Worm (Caenorhabditis elegans) whole organism, mixed stage, embryonic: ENCODE measurements around the gene C37C3.12.

Source experiments
- M03D4.4 ChIP-seq: sonication (generic microtip); optimal IDR thresholded peaks from 2 replicates; lab custom pipeline; 2017; ENCODE audit warnings: mild to moderate bottlenecking, missing genetic modification characterization, missing compliant biosample characterization
- bed-3 ChIP-seq: fragments of 200-800 bp; sonication (Bioruptor generic); optimal IDR thresholded peaks from 3 replicates; lab custom pipeline; 2018; ENCODE audit warnings: mild to moderate bottlenecking, missing genetic modification characterization, moderate library complexity, missing compliant biosample characterization
- blmp-1 ChIP-seq: fragments of 150-350 bp; optimal IDR thresholded peaks from 2 replicates; lab custom pipeline; 2014; ENCODE audit warnings: missing biosample characterization, missing genetic modification characterization
- ceh-39 ChIP-seq: fragments of 150-350 bp; optimal IDR thresholded peaks from 2 replicates; lab custom pipeline; 2014; ENCODE audit warnings: missing biosample characterization, missing genetic modification characterization
- ceh-43 ChIP-seq: fragments of 200-800 bp; sonication (Bioruptor generic); optimal IDR thresholded peaks from 2 replicates; lab custom pipeline; 2018; ENCODE audit warnings: mild to moderate bottlenecking, missing genetic modification characterization, moderate library complexity, missing compliant biosample characterization
- ces-1 ChIP-seq: fragments of 150-350 bp; optimal IDR thresholded peaks from 2 replicates; lab custom pipeline; 2014; ENCODE audit warnings: missing biosample characterization, missing genetic modification reagents, missing genetic modification characterization
- cnd-1 ChIP-seq: fragments of 200-800 bp; sonication (Bioruptor generic); optimal IDR thresholded peaks from 2 replicates; lab custom pipeline; 2018; ENCODE audit warnings: mild to moderate bottlenecking, missing genetic modification characterization, missing compliant biosample characterization
- drap-1 ChIP-seq: fragments of 200-800 bp; sonication (Bioruptor generic); optimal IDR thresholded peaks from 3 replicates; lab custom pipeline; 2018; ENCODE audit warnings: mild to moderate bottlenecking, missing genetic modification characterization, missing compliant biosample characterization
- elt-3 ChIP-seq: fragments of 150-350 bp; optimal IDR thresholded peaks from 2 replicates; lab custom pipeline; 2014; ENCODE audit warnings: missing biosample characterization, missing genetic modification characterization
- flh-1 ChIP-seq: fragments of 200-800 bp; sonication (Bioruptor generic); optimal IDR thresholded peaks from 2 replicates; lab custom pipeline; 2018; ENCODE audit warnings: mild to moderate bottlenecking, missing genetic modification characterization, moderate library complexity, missing compliant biosample characterization
- ham-2 ChIP-seq: fragments of 200-800 bp; sonication (Bioruptor generic); optimal IDR thresholded peaks from 2 replicates; lab custom pipeline; 2018; ENCODE audit warnings: mild to moderate bottlenecking, missing genetic modification characterization, missing compliant biosample characterization
- hlh-1 ChIP-seq: fragments of 150-350 bp; optimal IDR thresholded peaks from 2 replicates; lab custom pipeline; 2014; ENCODE audit warnings: missing biosample characterization, missing genetic modification reagents, missing genetic modification characterization
- lin-32 ChIP-seq: fragments of 200-800 bp; sonication (Bioruptor generic); optimal IDR thresholded peaks from 2 replicates; lab custom pipeline; 2018; ENCODE audit warnings: mild to moderate bottlenecking, missing genetic modification characterization, missing compliant biosample characterization
- lsy-2 ChIP-seq: fragments of 150-350 bp; optimal IDR thresholded peaks from 2 replicates; lab custom pipeline; 2014; ENCODE audit warnings: missing biosample characterization, missing genetic modification characterization
- mab-5 ChIP-seq: fragments of 150-350 bp; optimal IDR thresholded peaks from 2 replicates; lab custom pipeline; 2014; ENCODE audit warnings: missing biosample characterization, missing genetic modification characterization
- mls-2 ChIP-seq: sonication (generic microtip); optimal IDR thresholded peaks from 2 replicates; lab custom pipeline; 2016; ENCODE audit warnings: mild to moderate bottlenecking, missing genetic modification characterization, moderate library complexity, missing compliant biosample characterization
- nhr-2 ChIP-seq: fragments of 150-350 bp; optimal IDR thresholded peaks from 2 replicates; lab custom pipeline; 2014; ENCODE audit warnings: missing biosample characterization, missing genetic modification characterization
- nhr-237 ChIP-seq: fragments of 150-350 bp; optimal IDR thresholded peaks from 2 replicates; lab custom pipeline; 2014; ENCODE audit warnings: missing biosample characterization, missing genetic modification characterization
- nhr-28 ChIP-seq: fragments of 150-350 bp; optimal IDR thresholded peaks from 2 replicates; lab custom pipeline; 2014; ENCODE audit warnings: missing biosample characterization, missing genetic modification characterization
- nhr-76 ChIP-seq: sonication (generic microtip); optimal IDR thresholded peaks from 2 replicates; lab custom pipeline; 2017; ENCODE audit warnings: missing biosample characterization, missing genetic modification characterization
- pha-4 ChIP-seq: fragments of 150-350 bp; optimal IDR thresholded peaks from 2 replicates; lab custom pipeline; 2018; ENCODE audit warnings: missing biosample characterization, missing genetic modification reagents, missing genetic modification characterization
- sem-2 ChIP-seq: fragments of 200-800 bp; sonication (Bioruptor generic); optimal IDR thresholded peaks from 2 replicates; lab custom pipeline; 2018; ENCODE audit warnings: mild to moderate bottlenecking, missing genetic modification characterization, missing compliant biosample characterization
- snpc-4 ChIP-seq: fragments of 150-350 bp; optimal IDR thresholded peaks from 2 replicates; lab custom pipeline; 2014; ENCODE audit warnings: missing biosample characterization, missing genetic modification characterization
- tbx-8 ChIP-seq: fragments of 200-800 bp; sonication (Bioruptor generic); optimal IDR thresholded peaks from 2 replicates; lab custom pipeline; 2018; ENCODE audit warnings: mild to moderate bottlenecking, missing genetic modification characterization, moderate library complexity, missing compliant biosample characterization
- unc-120 ChIP-seq: sonication (generic microtip); optimal IDR thresholded peaks from 2 replicates; lab custom pipeline; 2017; ENCODE audit warnings: missing genetic modification characterization, missing compliant biosample characterization; ENCODE audit not compliant: poor library complexity, severe bottlenecking
- unc-39 ChIP-seq: fragments of 150-350 bp; optimal IDR thresholded peaks from 2 replicates; lab custom pipeline; 2014; ENCODE audit warnings: missing biosample characterization, missing genetic modification characterization
- unc-62 ChIP-seq: fragments of 150-350 bp; optimal IDR thresholded peaks from 2 replicates; lab custom pipeline; 2014; ENCODE audit warnings: missing biosample characterization, missing genetic modification reagents, missing genetic modification characterization
- zip-8 ChIP-seq: fragments of 150-350 bp; optimal IDR thresholded peaks from 2 replicates; lab custom pipeline; 2014; ENCODE audit warnings: missing biosample characterization, missing genetic modification characterization
- ztf-11 ChIP-seq: fragments of 150-350 bp; optimal IDR thresholded peaks from 2 replicates; lab custom pipeline; 2014; ENCODE audit warnings: missing biosample characterization, missing genetic modification characterization

The C37C3.12 gene

DNA sequence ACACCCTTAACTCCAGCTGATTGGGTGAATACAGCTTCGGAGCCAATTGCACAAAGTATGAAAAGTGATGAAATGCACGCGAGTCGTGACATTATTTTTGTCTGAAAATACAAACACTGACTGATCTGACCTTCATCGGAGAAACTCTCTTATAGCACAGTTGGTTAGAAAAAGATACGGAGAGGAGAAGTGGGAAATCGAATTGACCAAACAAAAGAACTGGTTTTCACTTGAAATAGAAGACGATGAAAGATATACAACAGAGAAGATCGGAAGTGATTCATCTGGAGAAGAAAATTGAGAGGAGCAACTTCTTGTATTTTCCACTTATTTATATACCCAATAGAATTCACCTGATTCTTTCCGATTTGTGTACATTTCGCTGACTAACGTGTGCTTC is 1.6 kb downstream of the C37C3.12 start, which contains the start of gene ttr-33:
Gene ttr-33, minus strand, starts transcription at position 101 of the 400 bp plus-strand sequence.
- TF ChIP-seq blmp-1 (tag; lab: Kevin White, UChicago) = no peak
- TF ChIP-seq ham-2 = no peak
- TF ChIP-seq unc-39 (tag; lab: Kevin White, UChicago) = no peak
- TF ChIP-seq flh-1 (GFP tag; lab: Kevin White, UChicago) = no peak
- TF ChIP-seq lsy-2 (tag; lab: Kevin White, UChicago) = no peak
- no peak for TF ChIP-seq bed-3 (GFP tag; lab: Kevin White, UChicago)
- no peak for TF ChIP-seq ztf-11 (tag; lab: Kevin White, UChicago)
- TF ChIP-seq lin-32 = no peak
- TF ChIP-seq snpc-4 (tag; lab: Kevin White, UChicago) = no peak
- TF ChIP-seq unc-62 (GFP tag; lab: Kevin White, UChicago) = no peak

DNA sequence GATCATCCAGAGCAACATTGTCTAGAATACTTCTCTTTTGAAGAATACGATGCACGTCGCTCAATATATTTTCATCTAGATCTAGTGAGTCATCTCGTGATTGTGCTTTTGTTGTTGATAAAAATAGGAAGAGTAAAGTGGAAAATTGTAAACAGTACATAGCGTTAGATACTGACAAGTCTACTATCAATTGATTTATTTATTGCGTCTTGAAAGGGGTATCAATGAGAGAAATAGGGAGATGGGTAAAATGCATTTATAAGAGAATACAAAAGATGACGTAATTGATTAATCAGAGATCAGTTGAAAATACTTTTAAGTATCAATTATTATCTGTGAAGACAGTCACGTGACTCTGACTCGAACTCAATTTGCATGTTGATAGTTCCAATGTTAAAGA is 2.5 kb downstream of the C37C3.12 start, which contains the start of gene txt-5:
Gene txt-5, minus strand, starts transcription at position 224 of the 400 bp plus-strand sequence.
- no peak for TF ChIP-seq cnd-1 (tag; lab: Kevin White, UChicago)
- no peak for TF ChIP-seq mls-2
- TF ChIP-seq zip-8 = peak; percentile 64
- TF ChIP-seq unc-120 (tag; lab: Kevin White, UChicago) = no peak
- TF ChIP-seq nhr-237 (tag; lab: Kevin White, UChicago) = no peak
- no peak for TF ChIP-seq mab-5 (tag; lab: Kevin White, UChicago)

DNA sequence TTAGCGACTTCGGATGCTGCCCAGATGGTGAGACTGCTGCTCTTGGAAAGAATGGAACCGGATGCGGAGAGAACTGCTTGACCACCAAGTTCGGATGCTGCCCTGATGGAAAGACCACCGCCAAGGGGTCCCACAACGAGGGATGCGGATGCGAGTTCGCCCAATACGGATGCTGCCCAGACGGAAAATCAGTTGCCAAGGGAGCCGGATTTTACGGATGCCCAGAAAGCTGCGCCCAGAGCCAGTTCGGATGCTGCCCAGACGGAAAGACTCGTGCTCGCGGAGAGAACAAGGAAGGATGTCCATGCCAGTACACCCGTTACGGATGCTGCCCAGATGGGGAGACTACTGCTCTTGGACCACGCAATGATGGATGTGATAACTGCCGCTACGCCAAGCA is 8.4 kb downstream of the C37C3.12 start:
- TF ChIP-seq elt-3 (tag; lab: Kevin White, UChicago) (no peak), nhr-28 (tag; lab: Kevin White, UChicago) (no peak), zip-8 (no peak), cnd-1 (tag; lab: Kevin White, UChicago) (no peak), flh-1 (GFP tag; lab: Kevin White, UChicago) (no peak), nhr-76 (tag; lab: Kevin White, UChicago) (no peak), nhr-2 (tag; lab: Kevin White, UChicago) (no peak), tbx-8 (no peak), unc-39 (tag; lab: Kevin White, UChicago) (no peak)

DNA sequence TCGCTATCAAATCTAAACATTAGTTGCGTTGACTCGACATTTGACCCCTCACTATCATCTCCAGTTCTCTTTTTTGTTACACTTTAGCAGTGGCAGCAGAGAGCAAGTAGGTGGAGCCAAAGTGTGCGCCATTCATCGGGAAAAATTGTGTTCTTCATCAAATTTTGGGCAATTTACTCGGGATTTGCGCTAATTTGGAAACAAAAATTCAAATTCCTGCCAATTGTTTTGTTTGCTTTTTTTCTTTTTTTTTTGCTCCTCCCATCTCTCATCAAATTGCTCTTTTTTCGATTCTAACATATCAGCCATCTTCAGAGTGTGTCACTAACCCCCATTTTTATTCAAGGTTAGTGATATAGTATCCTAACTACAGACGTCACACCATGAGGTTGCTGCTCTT is 12.5 kb downstream of the C37C3.12 start, which contains the start of gene mig-6:
Gene mig-6, plus strand, starts transcription at position 301 of the 400 bp plus-strand sequence.
- TF ChIP-seq pha-4 (tag; lab: Kevin White, UChicago) (no peak), sem-2 (GFP tag; lab: Kevin White, UChicago) (no peak), bed-3 (GFP tag; lab: Kevin White, UChicago) (no peak), drap-1 (GFP tag; lab: Kevin White, UChicago) (no peak), ztf-11 (tag; lab: Kevin White, UChicago) (no peak), mab-5 (tag; lab: Kevin White, UChicago) (no peak), unc-120 (tag; lab: Kevin White, UChicago) (no peak), ham-2 (no peak), M03D4.4 (tag; lab: Kevin White, UChicago) (no peak), ceh-43 (no peak), nhr-237 (tag; lab: Kevin White, UChicago) (no peak)

DNA sequence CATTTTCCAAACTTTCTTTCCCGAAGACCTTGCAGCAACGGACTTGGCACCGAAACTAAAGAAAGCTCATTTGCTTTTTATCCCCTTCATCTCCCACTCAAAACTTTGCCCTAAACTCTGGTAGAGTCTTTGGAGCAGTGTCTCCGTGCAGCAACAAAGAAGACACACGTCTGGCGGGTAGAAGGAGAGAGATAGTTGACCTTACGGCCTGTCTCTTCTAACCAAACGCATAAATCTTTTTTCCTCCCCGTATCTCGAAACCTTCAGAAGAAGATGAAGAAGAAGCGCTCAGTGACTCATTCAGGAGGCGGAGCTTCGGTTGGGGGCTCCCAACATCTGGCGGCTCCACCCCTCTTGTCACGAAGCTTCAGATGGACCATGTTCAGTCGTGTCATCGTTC is 13.0 kb downstream of the C37C3.12 start:
- peak; percentile 68 for TF ChIP-seq hlh-1 (tag; lab: Kevin White, UChicago)
- no peak for TF ChIP-seq flh-1 (GFP tag; lab: Kevin White, UChicago)
- TF ChIP-seq unc-62 (GFP tag; lab: Kevin White, UChicago) = peak; percentile 37
- TF ChIP-seq ces-1 (GFP tag; lab: Kevin White, UChicago) = no peak

DNA sequence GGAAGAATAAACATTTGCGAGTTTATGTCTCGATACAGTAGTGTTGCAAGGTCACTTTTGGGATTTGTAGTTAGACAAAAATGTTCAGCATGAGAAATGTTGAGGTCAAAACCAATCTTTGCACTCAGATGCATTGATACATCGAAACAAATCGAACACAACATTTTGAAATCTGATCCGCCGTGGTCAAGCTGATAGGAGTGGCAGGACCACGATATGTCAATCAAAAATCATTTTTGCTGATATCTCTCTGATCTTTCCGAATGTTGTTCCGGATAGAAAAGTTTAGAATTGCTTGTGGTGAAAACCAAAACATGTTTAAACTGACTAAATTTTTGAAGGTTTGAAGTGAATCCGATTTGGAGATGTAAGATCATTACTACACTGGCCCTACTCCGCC is 13.5 kb downstream of the C37C3.12 start:
- TF ChIP-seq bed-3 (GFP tag; lab: Kevin White, UChicago) (no peak), unc-62 (GFP tag; lab: Kevin White, UChicago) (peak; percentile 73)

DNA sequence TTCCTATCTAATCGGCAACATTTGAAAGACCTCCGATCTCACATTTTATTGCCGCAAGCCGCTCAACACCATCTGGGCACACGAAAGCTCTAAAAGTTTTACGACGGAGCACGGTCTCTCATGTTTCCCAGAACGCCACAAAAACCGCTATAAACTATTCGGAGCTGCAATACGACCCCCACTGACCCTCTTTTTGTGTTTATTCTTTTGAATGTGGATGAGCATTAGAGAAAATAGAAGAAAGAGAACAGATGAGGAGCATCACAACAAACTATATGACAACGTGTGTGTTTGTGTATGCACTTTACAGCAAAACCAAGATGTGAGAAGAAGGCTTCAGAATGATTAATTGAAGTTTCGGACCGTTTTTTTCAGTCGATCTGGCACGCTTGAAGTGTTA is 15.2 kb downstream of the C37C3.12 start:
- TF ChIP-seq ceh-39 (tag; lab: Kevin White, UChicago) (no peak), hlh-1 (tag; lab: Kevin White, UChicago) (peak; percentile 47), unc-62 (GFP tag; lab: Kevin White, UChicago) (peak; percentile 29)
